Fruit fly (Drosophila melanogaster): Measurements from ENCODE around the gene CG6276.

Gene CG6276

dm6 chr3R:15330472-15330871, 10.6 kb upstream of the CG6276 start, which contains the start of gene mRpL9 (continued):
- no peak for TF ChIP-seq CG2678 (tag; optimal IDR thresholded peaks at IDR 0.05)
- no peak for TF ChIP-seq CG10366 (GFP tag; IDR thresholded peaks at IDR 0.05)
- peak; percentile 29; the same call in 1 of the 2 replicates for TF ChIP-seq Dref (GFP tag; IDR thresholded peaks at IDR 0.05)
- no peak for TF ChIP-seq Atf6 (GFP tag; IDR thresholded peaks at IDR 0.05)
- no peak for TF ChIP-seq CG17912 (GFP tag; optimal IDR thresholded peaks at IDR 0.05)
- TF ChIP-seq fd64A (GFP tag; optimal IDR thresholded peaks at IDR 0.05) = no peak
- no peak for TF ChIP-seq CG15601 (tag; optimal IDR thresholded peaks at IDR 0.05)
- no peak for TF ChIP-seq cg (GFP tag; optimal IDR thresholded peaks at IDR 0.05)
- TF ChIP-seq zen (tag; optimal IDR thresholded peaks at IDR 0.05) = no peak
- TF ChIP-seq CG12391 (tag; optimal IDR thresholded peaks at IDR 0.05) = peak; percentile 42
- peak; percentile 61 for TF ChIP-seq Dp (GFP tag; optimal IDR thresholded peaks at IDR 0.05)
- peak; percentile 20 for TF ChIP-seq tin (GFP tag; optimal IDR thresholded peaks at IDR 0.05)
- TF ChIP-seq CG30020 (tag; optimal IDR thresholded peaks at IDR 0.05) = peak; percentile 31
- TF ChIP-seq B-H1 (GFP tag; IDR thresholded peaks at IDR 0.05) = no peak
- no peak for TF ChIP-seq CG8281 (tag; optimal IDR thresholded peaks at IDR 0.05)
- no peak for TF ChIP-seq Doc2 (GFP tag; IDR thresholded peaks at IDR 0.05)
- peak; percentile 34; the same call in 1 of the 3 replicates for TF ChIP-seq Doc3 (GFP tag; IDR thresholded peaks at IDR 0.05; ENCODE audit: partially characterized antibody)
- TF ChIP-seq CG13894 (tag; optimal IDR thresholded peaks at IDR 0.05) = no peak
- TF ChIP-seq Dll (GFP tag; IDR thresholded peaks at IDR 0.05; ENCODE audit: partially characterized antibody) = peak; percentile 49; the same call in 2 of the 4 replicates
- TF ChIP-seq CG9215 (GFP tag; IDR thresholded peaks at IDR 0.05) = peak; percentile 25; the same call in 1 of the 2 replicates
- TF ChIP-seq CG10979 (tag; optimal IDR thresholded peaks at IDR 0.05) = peak; percentile 14
- TF ChIP-seq Gug (GFP tag; IDR thresholded peaks at IDR 0.05) = peak; percentile 41; the same call in 1 of the 4 replicates
- no peak for TF ChIP-seq Ada2b (GFP tag; IDR thresholded peaks at IDR 0.05)
- peak; percentile 65 for TF ChIP-seq CG12155 (GFP tag; optimal IDR thresholded peaks at IDR 0.05)
- peak; percentile 16 for TF ChIP-seq CG2116 (GFP tag; optimal IDR thresholded peaks at IDR 0.05)
- peak; percentile 43 for TF ChIP-seq CG30403 (GFP tag; optimal IDR thresholded peaks at IDR 0.05)
- TF ChIP-seq eyg (GFP tag; optimal IDR thresholded peaks at IDR 0.05) = no peak
- TF ChIP-seq shn (GFP tag; optimal IDR thresholded peaks at IDR 0.05) = no peak
- TF ChIP-seq CG12659 (GFP tag; optimal IDR thresholded peaks at IDR 0.05) = peak; percentile 46
- TF ChIP-seq vfl (GFP tag; optimal IDR thresholded peaks at IDR 0.05) = no peak
- TF ChIP-seq slbo (GFP tag; IDR thresholded peaks at IDR 0.05) = peak; percentile 63
- TF ChIP-seq pzg (GFP tag; optimal IDR thresholded peaks at IDR 0.05) = peak; percentile 69
- peak; percentile 52 for TF ChIP-seq phol (tag; optimal IDR thresholded peaks at IDR 0.05)
- no peak for TF ChIP-seq zen2 (GFP tag; IDR thresholded peaks at IDR 0.05; ENCODE audit: partially characterized antibody)
- no peak for TF ChIP-seq jigr1 (GFP tag; IDR thresholded peaks at IDR 0.05)
- no peak for TF ChIP-seq CG14860 (GFP tag; IDR thresholded peaks at IDR 0.05; ENCODE audit: partially characterized antibody)
- peak; percentile 35 for TF ChIP-seq Fer3 (tag; optimal IDR thresholded peaks at IDR 0.05)
- TF ChIP-seq Oli (tag; optimal IDR thresholded peaks at IDR 0.05) = no peak
- TF ChIP-seq Mad (GFP tag; optimal IDR thresholded peaks at IDR 0.05) = peak; percentile 22
- peak; percentile 21 for TF ChIP-seq ind (GFP tag; optimal IDR thresholded peaks at IDR 0.05)
- no peak for TF ChIP-seq danr (GFP tag; IDR thresholded peaks at IDR 0.05)
- no peak for TF ChIP-seq Hmr (GFP tag; optimal IDR thresholded peaks at IDR 0.05)
- TF ChIP-seq CG17328 (GFP tag; IDR thresholded peaks at IDR 0.05) = no peak
- TF ChIP-seq Mrtf (GFP tag; IDR thresholded peaks at IDR 0.05) = no peak
- peak; percentile 34 for TF ChIP-seq sug (tag; optimal IDR thresholded peaks at IDR 0.05)
- TF ChIP-seq CG15073 (GFP tag; optimal IDR thresholded peaks at IDR 0.05) = no peak
- TF ChIP-seq Fer1 (GFP tag; optimal IDR thresholded peaks at IDR 0.05) = peak; percentile 20
- no peak for TF ChIP-seq CG18764 (GFP tag; optimal IDR thresholded peaks at IDR 0.05)
- TF ChIP-seq Ets97D (GFP tag; optimal IDR thresholded peaks at IDR 0.05) = peak; percentile 44
- peak; percentile 64 for TF ChIP-seq CG14710 (tag; optimal IDR thresholded peaks at IDR 0.05)
- no peak for TF ChIP-seq HHEX (GFP tag; optimal IDR thresholded peaks at IDR 0.05)

Measured in whole organism, embryonic.